Worm (Caenorhabditis elegans) whole organism, L2 larva: Measurements from ENCODE around the gene ttr-16.

Source experiments
- aly-2 ChIP-seq: fragments of 150-350 bp; optimal IDR thresholded peaks from 2 replicates; lab custom pipeline; 2014; ENCODE audit warnings: missing biosample characterization, missing genetic modification characterization
- elt-3 ChIP-seq: sonication (generic microtip); optimal IDR thresholded peaks from 2 replicates; lab custom pipeline; 2017; ENCODE audit warnings: missing biosample characterization, missing genetic modification characterization
- lsy-2 ChIP-seq, 2 experiments: fragments of 150-350 bp in 1 of 2; sonication (generic microtip) in 1 of 2; optimal IDR thresholded peaks; 2 replicates each; lab custom pipeline; 2014 to 2017; ENCODE audit warnings: missing biosample characterization in 2 of 2, missing genetic modification characterization in 2 of 2
- nhr-11 ChIP-seq: fragments of 150-350 bp; optimal IDR thresholded peaks from 2 replicates; lab custom pipeline; 2014; ENCODE audit warnings: missing biosample characterization, missing genetic modification characterization
- nhr-12 ChIP-seq: fragments of 150-350 bp; optimal IDR thresholded peaks from 2 replicates; lab custom pipeline; 2014; ENCODE audit warnings: missing biosample characterization, missing genetic modification characterization
- sem-4 ChIP-seq: fragments of 150-350 bp; optimal IDR thresholded peaks from 2 replicates; lab custom pipeline; 2014; ENCODE audit warnings: missing biosample characterization, missing genetic modification reagents, missing genetic modification characterization
- snpc-4 ChIP-seq: fragments of 150-350 bp; optimal IDR thresholded peaks from 2 replicates; lab custom pipeline; 2014; ENCODE audit warnings: missing biosample characterization, missing genetic modification characterization
- zag-1 ChIP-seq: fragments of 150-350 bp; optimal IDR thresholded peaks from 2 replicates; lab custom pipeline; 2014; ENCODE audit warnings: missing biosample characterization, missing genetic modification characterization
- ztf-4 ChIP-seq: fragments of 150-350 bp; optimal IDR thresholded peaks from 2 replicates; lab custom pipeline; 2014; ENCODE audit warnings: missing biosample characterization, missing genetic modification characterization

ce11 chrIV:11036222-11036621 is 27.7 kb downstream of the ttr-16 start, which contains the start of gene fkb-1:
- no peak for TF ChIP-seq aly-2 (tag; lab: Kevin White, UChicago)
- no peak for TF ChIP-seq snpc-4
- TF ChIP-seq zag-1 (tag; lab: Kevin White, UChicago), result peak; percentile 77
- TF ChIP-seq lsy-2 (tag; optimal IDR thresholded peaks at IDR 0.05; lab: Kevin White, UChicago), result peak; percentile 49 to 83
- no peak for TF ChIP-seq nhr-12 (tag; lab: Kevin White, UChicago)
- TF ChIP-seq elt-3 (tag; lab: Kevin White, UChicago), result no peak
- no peak for TF ChIP-seq ztf-4 (tag; lab: Kevin White, UChicago)
- TF ChIP-seq sem-4 (tag; lab: Kevin White, UChicago), result peak; percentile 42
- TF ChIP-seq nhr-11 (tag; lab: Kevin White, UChicago), result no peak
